Fruit fly (Drosophila melanogaster): ENCODE measurements around the gene CG13643.

The CG13643 gene

DNA sequence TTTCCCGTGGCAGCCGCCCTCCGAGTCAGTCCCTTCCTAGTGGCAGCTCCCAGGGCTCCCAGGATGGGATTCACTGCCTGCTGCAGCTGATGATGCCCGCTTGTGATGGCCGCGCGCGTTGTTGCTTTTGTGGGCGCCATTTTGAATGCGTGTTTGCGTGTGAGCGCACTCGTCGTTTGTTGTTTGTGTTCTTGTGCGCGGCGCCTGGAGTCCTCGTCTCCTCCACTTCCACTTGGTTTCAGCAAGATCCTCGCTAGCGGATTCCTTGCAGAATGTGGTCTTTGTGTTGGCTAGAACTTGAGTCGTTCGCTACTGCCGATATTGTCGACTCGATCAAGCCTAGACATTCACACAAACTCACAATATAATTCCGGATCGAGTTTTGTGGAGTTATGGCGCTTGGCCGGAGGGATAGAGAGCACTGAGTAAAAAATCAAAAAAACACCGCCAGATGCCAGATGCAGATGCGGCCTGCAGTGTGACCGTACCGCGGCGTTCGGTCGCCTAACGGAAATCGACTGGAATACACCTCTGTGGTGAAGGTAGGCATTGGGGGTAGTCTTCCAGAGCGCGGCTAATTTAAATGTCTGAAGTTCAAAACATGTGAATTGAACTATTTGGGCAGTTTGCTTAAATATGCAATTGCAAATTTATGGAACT lies 35.3 kb downstream of the CG13643 start, which contains the start of gene CycB3 (continued):
- TF ChIP-seq sug (tag; optimal IDR thresholded peaks at IDR 0.05) (no peak), prd (optimal IDR thresholded peaks at IDR 0.05) (no peak), prd (GFP tag; IDR thresholded peaks at IDR 0.05) (0 out of 3 replicates have a peak, but pooled peaks have one; percentile 13), eve (GFP tag; optimal IDR thresholded peaks at IDR 0.05) (no peak), mld (GFP tag; IDR thresholded peaks at IDR 0.05; ENCODE audit: partially characterized antibody) (no peak), Jarid2 (GFP tag; optimal IDR thresholded peaks at IDR 0.05) (peak; percentile 26), CG15514 (GFP tag; optimal IDR thresholded peaks at IDR 0.05) (peak; percentile 81), Lpt (GFP tag; optimal IDR thresholded peaks at IDR 0.05) (no peak), pzg (GFP tag; optimal IDR thresholded peaks at IDR 0.05) (peak; percentile 94), MTF-1 (GFP tag; optimal IDR thresholded peaks at IDR 0.05; ENCODE audit: borderline replicate concordance) (peak; percentile 63), tap (tag; optimal IDR thresholded peaks at IDR 0.05) (no peak), Hey (tag; optimal IDR thresholded peaks at IDR 0.05) (no peak), row (GFP tag; IDR thresholded peaks at IDR 0.05) (peak; percentile 27; the same call in 1 of the 3 replicates), Dll (GFP tag; IDR thresholded peaks at IDR 0.05; ENCODE audit: partially characterized antibody) (no peak), ind (GFP tag; optimal IDR thresholded peaks at IDR 0.05) (no peak), Meics (GFP tag; optimal IDR thresholded peaks at IDR 0.05) (no peak), fd102C (GFP tag; optimal IDR thresholded peaks at IDR 0.05) (no peak), CG7271 (tag; optimal IDR thresholded peaks at IDR 0.05) (no peak), CG14667 (GFP tag; IDR thresholded peaks at IDR 0.05) (no peak), ci (GFP tag; IDR thresholded peaks at IDR 0.05) (peak; percentile 67; the same call in 1 of the 3 replicates), pita (GFP tag; optimal IDR thresholded peaks at IDR 0.05) (no peak), cato (GFP tag; optimal IDR thresholded peaks at IDR 0.05; ENCODE audit: borderline replicate concordance) (no peak), CG16779 (GFP tag; IDR thresholded peaks at IDR 0.05) (no peak), CG2712 (tag; optimal IDR thresholded peaks at IDR 0.05) (peak; percentile 36), CG1647 (GFP tag; optimal IDR thresholded peaks at IDR 0.05) (no peak), NC2α (GFP tag; optimal IDR thresholded peaks at IDR 0.05) (no peak), hb (GFP tag; IDR thresholded peaks at IDR 0.05; ENCODE audit: partially characterized antibody) (no peak), HLH54F (GFP tag; optimal IDR thresholded peaks at IDR 0.05) (no peak), vfl (GFP tag; optimal IDR thresholded peaks at IDR 0.05) (no peak), CG12071 (GFP tag; optimal IDR thresholded peaks at IDR 0.05) (no peak), bcd (GFP tag; optimal IDR thresholded peaks at IDR 0.05) (peak; percentile 34), CG31388 (GFP tag; optimal IDR thresholded peaks at IDR 0.05) (no peak), CG7839 (tag; optimal IDR thresholded peaks at IDR 0.05) (no peak), Fer1 (GFP tag; optimal IDR thresholded peaks at IDR 0.05) (no peak), CG1792 (GFP tag; optimal IDR thresholded peaks at IDR 0.05) (no peak), sima (GFP tag; optimal IDR thresholded peaks at IDR 0.05) (no peak), Doc2 (GFP tag; IDR thresholded peaks at IDR 0.05) (no peak)

DNA sequence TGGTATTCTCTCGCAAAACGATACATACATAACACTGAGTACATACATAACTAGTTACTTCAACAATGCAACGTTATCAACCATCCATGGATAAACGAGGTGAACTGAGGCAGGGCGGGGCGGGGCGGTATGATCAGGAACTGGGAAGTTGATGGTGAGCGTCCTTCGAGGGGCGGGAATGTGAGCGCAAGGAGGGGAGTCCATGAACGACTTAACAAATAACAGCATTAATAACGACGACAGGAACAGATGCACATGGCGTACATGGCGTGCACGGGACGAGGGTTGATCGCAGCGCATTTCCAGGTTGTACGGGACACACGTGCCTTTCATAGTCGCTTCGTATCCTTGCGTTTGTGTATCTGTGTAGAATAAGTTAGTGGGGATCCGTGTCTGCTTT lies 37.8 kb downstream of the CG13643 start:
- no peak for TF ChIP-seq stc (GFP tag; IDR thresholded peaks at IDR 0.05)
- peak; percentile 83 for TF ChIP-seq pros (GFP tag; optimal IDR thresholded peaks at IDR 0.05)
- TF ChIP-seq Opbp (GFP tag; IDR thresholded peaks at IDR 0.05; ENCODE audit: partially characterized antibody), result 0 out of 3 replicates have a peak, but pooled peaks have one; percentile 25
- peak; percentile 100 for TF ChIP-seq CG10431 (GFP tag; optimal IDR thresholded peaks at IDR 0.05)
- TF ChIP-seq dmrt11E (tag; optimal IDR thresholded peaks at IDR 0.05), result no peak
- TF ChIP-seq Med (GFP tag), result peak; percentile 28
- TF ChIP-seq crol (GFP tag; IDR thresholded peaks at IDR 0.05), result peak; percentile 65; the same call in 1 of the 2 replicates
- TF ChIP-seq nerfin-1 (tag; optimal IDR thresholded peaks at IDR 0.05), result peak; percentile 66
